Fruit fly (Drosophila melanogaster) whole organism, adult: ENCODE results near the gene CG17597.

ENCODE experiments used
- CG11617 ChIP-seq: fragments of 200-800 bp; sonication (Bioruptor generic); optimal IDR thresholded peaks from 2 replicates; lab custom pipeline; 2017; ENCODE audit warnings: mild to moderate bottlenecking, missing biosample characterization, missing genetic modification reagents, missing genetic modification characterization
- CG12768 ChIP-seq: fragments of 200-800 bp; sonication (Bioruptor generic); optimal IDR thresholded peaks from 2 replicates; lab custom pipeline; 2017; ENCODE audit warnings: missing biosample characterization, missing genetic modification characterization, mild to moderate bottlenecking, moderate library complexity, missing genetic modification reagents
- CG14711 ChIP-seq: fragments of 200-800 bp; sonication (Bioruptor generic); optimal IDR thresholded peaks from 2 replicates; lab custom pipeline; 2018; ENCODE audit warnings: missing biosample characterization, mild to moderate bottlenecking, missing genetic modification characterization, moderate library complexity
- CG1620 ChIP-seq: fragments of 200-800 bp; sonication (Bioruptor generic); optimal IDR thresholded peaks from 2 replicates; lab custom pipeline; 2016; ENCODE audit warnings: missing biosample characterization, missing genetic modification characterization
- CG33017 ChIP-seq: fragments of 200-800 bp; sonication (Bioruptor generic); optimal IDR thresholded peaks from 2 replicates; lab custom pipeline; 2018; ENCODE audit warnings: missing biosample characterization, mild to moderate bottlenecking, missing genetic modification characterization, moderate library complexity
- CG5204 ChIP-seq: fragments of 200-800 bp; sonication (Bioruptor generic); optimal IDR thresholded peaks from 2 replicates; lab custom pipeline; 2016; ENCODE audit warnings: missing biosample characterization, missing genetic modification characterization
- CG7045 ChIP-seq: fragments of 200-800 bp; sonication (Bioruptor generic); optimal IDR thresholded peaks from 2 replicates; lab custom pipeline; 2017; ENCODE audit warnings: missing biosample characterization, mild to moderate bottlenecking, missing genetic modification characterization
- CG7101 ChIP-seq: fragments of 200-800 bp; sonication (Bioruptor generic); optimal IDR thresholded peaks from 2 replicates; lab custom pipeline; 2018; ENCODE audit warnings: missing biosample characterization, mild to moderate bottlenecking, missing genetic modification characterization, moderate library complexity
- Clk ChIP-seq: fragments of 200-800 bp; sonication (Bioruptor generic); optimal IDR thresholded peaks from 2 replicates; lab custom pipeline; 2017; ENCODE audit warnings: missing biosample characterization, missing genetic modification characterization
- Crg-1 ChIP-seq: fragments of 200-800 bp; sonication (Bioruptor generic); optimal IDR thresholded peaks from 2 replicates; lab custom pipeline; 2016; ENCODE audit warnings: missing biosample characterization, missing genetic modification characterization
- Hr96 ChIP-seq: fragments of 200-800 bp; sonication (Bioruptor generic); optimal IDR thresholded peaks from 2 replicates; lab custom pipeline; 2016; ENCODE audit warnings: missing biosample characterization, missing genetic modification characterization
- Mnt ChIP-seq: fragments of 200-800 bp; sonication (Bioruptor generic); optimal IDR thresholded peaks from 2 replicates; lab custom pipeline; 2016; ENCODE audit warnings: missing biosample characterization, mild to moderate bottlenecking, missing genetic modification characterization
- bab1 ChIP-seq: fragments of 200-800 bp; sonication (Bioruptor generic); optimal IDR thresholded peaks from 3 replicates; lab custom pipeline; 2019; ENCODE audit warnings: missing biosample characterization, mild to moderate bottlenecking, missing genetic modification characterization, moderate library complexity
- cic ChIP-seq: fragments of 200-800 bp; sonication (Bioruptor generic); optimal IDR thresholded peaks from 2 replicates; lab custom pipeline; 2017; ENCODE audit warnings: missing biosample characterization, mild to moderate bottlenecking, missing genetic modification characterization, moderate library complexity
- cnc ChIP-seq, 2 experiments: fragments of >200 bp; optimal IDR thresholded peaks; 2 replicates each; lab custom pipeline; 2017
- kay ChIP-seq: fragments of 200-800 bp; sonication (Bioruptor generic); peaks from one replicate; lab custom pipeline; 2016; ENCODE audit warnings: missing biosample characterization, missing genetic modification characterization, borderline replicate concordance
- ovo ChIP-seq: fragments of 200-800 bp; sonication (Bioruptor generic); optimal IDR thresholded peaks from 2 replicates; lab custom pipeline; 2016; ENCODE audit warnings: missing biosample characterization, missing genetic modification characterization
- pad ChIP-seq: fragments of 200-800 bp; sonication (Bioruptor generic); optimal IDR thresholded peaks from 3 replicates; lab custom pipeline; 2017; ENCODE audit warnings: missing biosample characterization, missing genetic modification characterization, mild to moderate bottlenecking, moderate library complexity, missing genetic modification reagents
- tj ChIP-seq: fragments of 200-800 bp; sonication (Bioruptor generic); optimal IDR thresholded peaks from 3 replicates; lab custom pipeline; 2017; ENCODE audit warnings: missing biosample characterization, mild to moderate bottlenecking, missing genetic modification characterization, moderate library complexity
- toe ChIP-seq: fragments of 200-800 bp; sonication (Bioruptor generic); optimal IDR thresholded peaks from 2 replicates; lab custom pipeline; 2016; ENCODE audit warnings: missing biosample characterization, missing genetic modification characterization

The CG17597 gene

dm6 chr2L:18841210-18841609 is 10.3 kb upstream of the CG17597 start, which contains the start of gene CG31752:
Gene CG31752, minus strand, starts transcription at chr2L:18841310.
- TF ChIP-seq bab1 (GFP tag; lab: Kevin White, UChicago) (no peak), CG7101 (tag; lab: Kevin White, UChicago) (no peak), pad (GFP tag; lab: Kevin White, UChicago) (no peak), CG7045 (GFP tag; lab: Kevin White, UChicago) (no peak), CG5204 (GFP tag; lab: Kevin White, UChicago) (no peak), Clk (no peak), Hr96 (no peak), cnc (optimal IDR thresholded peaks at IDR 0.05; lab: Kevin White, UChicago) (no peak), Mnt (GFP tag; lab: Kevin White, UChicago) (no peak), CG12768 (GFP tag; lab: Kevin White, UChicago) (no peak)

- TF ChIP-seq cnc (optimal IDR thresholded peaks at IDR 0.05; lab: Kevin White, UChicago) (no peak), CG5204 (GFP tag; lab: Kevin White, UChicago) (peak; percentile 85), bab1 (GFP tag; lab: Kevin White, UChicago) (peak; percentile 73), CG14711 (tag; lab: Kevin White, UChicago) (peak; percentile 74), kay (GFP tag; lab: Kevin White, UChicago) (no peak), toe (GFP tag; lab: Kevin White, UChicago) (peak; percentile 88), Hr96 (peak; percentile 92), Crg-1 (peak; percentile 95), CG7101 (tag; lab: Kevin White, UChicago) (peak; percentile 88), Mnt (GFP tag; lab: Kevin White, UChicago) (peak; percentile 92), CG12768 (GFP tag; lab: Kevin White, UChicago) (peak; percentile 84), Clk (peak; percentile 84), CG11617 (GFP tag; lab: Kevin White, UChicago) (peak; percentile 81), cic (GFP tag; lab: Kevin White, UChicago) (peak; percentile 71), pad (GFP tag; lab: Kevin White, UChicago) (peak; percentile 84), CG1620 (GFP tag; lab: Kevin White, UChicago) (peak; percentile 95), CG33017 (peak; percentile 66), CG7045 (GFP tag; lab: Kevin White, UChicago) (peak; percentile 69), tj (peak; percentile 51), ovo (GFP tag; lab: Kevin White, UChicago) (peak; percentile 79)
Measured at dm6 chr2L:18839143-18839872, 8.4 kb upstream of the CG17597 start, which contains the start of gene CG10600. Gene CG10600, minus strand, starts transcription at chr2L:18839679.

DNA sequence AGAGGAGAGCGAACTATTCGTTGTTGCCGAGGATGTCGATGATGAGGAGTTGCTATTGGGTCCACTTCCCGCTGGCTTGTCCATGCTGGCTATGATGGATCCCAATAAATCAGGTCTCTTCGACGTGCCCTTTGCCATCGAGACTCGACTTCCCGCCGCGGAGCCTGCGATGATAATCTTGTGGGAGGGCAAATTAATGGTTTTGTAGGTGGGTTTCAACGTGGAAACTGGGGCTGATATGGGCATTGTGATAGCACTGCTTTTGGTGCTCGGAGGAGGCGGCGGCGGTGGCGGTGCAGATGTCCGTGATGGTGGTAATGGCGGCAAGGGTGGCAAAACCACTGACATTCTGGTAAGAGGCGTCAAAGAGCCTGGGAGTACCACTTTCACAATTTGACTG is 3.6 kb upstream of the CG17597 start:
- no peak for TF ChIP-seq ovo (GFP tag; lab: Kevin White, UChicago)
- TF ChIP-seq cic (GFP tag; lab: Kevin White, UChicago): no peak
- TF ChIP-seq CG11617 (GFP tag; lab: Kevin White, UChicago): no peak
- no peak for TF ChIP-seq CG14711 (tag; lab: Kevin White, UChicago)
- TF ChIP-seq pad (GFP tag; lab: Kevin White, UChicago): no peak
- no peak for TF ChIP-seq Mnt (GFP tag; lab: Kevin White, UChicago)
- no peak for TF ChIP-seq bab1 (GFP tag; lab: Kevin White, UChicago)
- no peak for TF ChIP-seq CG12768 (GFP tag; lab: Kevin White, UChicago)
- TF ChIP-seq tj: no peak
- TF ChIP-seq CG1620 (GFP tag; lab: Kevin White, UChicago): no peak
- no peak for TF ChIP-seq cnc (optimal IDR thresholded peaks at IDR 0.05; lab: Kevin White, UChicago)
- TF ChIP-seq Hr96: no peak
- TF ChIP-seq CG33017: no peak
- no peak for TF ChIP-seq CG7101 (tag; lab: Kevin White, UChicago)
- no peak for TF ChIP-seq CG5204 (GFP tag; lab: Kevin White, UChicago)
- no peak for TF ChIP-seq toe (GFP tag; lab: Kevin White, UChicago)
- no peak for TF ChIP-seq CG7045 (GFP tag; lab: Kevin White, UChicago)

dm6 chr2L:18826496-18827008 is 4.4 kb downstream of the CG17597 start, which contains the start of gene Ugt36E1:
Gene Ugt36E1, plus strand, starts transcription at chr2L:18826770.
- no peak for TF ChIP-seq toe (GFP tag; lab: Kevin White, UChicago)
- peak; percentile 61 for TF ChIP-seq tj
- peak; percentile 19 for TF ChIP-seq kay (GFP tag; lab: Kevin White, UChicago)

DNA sequence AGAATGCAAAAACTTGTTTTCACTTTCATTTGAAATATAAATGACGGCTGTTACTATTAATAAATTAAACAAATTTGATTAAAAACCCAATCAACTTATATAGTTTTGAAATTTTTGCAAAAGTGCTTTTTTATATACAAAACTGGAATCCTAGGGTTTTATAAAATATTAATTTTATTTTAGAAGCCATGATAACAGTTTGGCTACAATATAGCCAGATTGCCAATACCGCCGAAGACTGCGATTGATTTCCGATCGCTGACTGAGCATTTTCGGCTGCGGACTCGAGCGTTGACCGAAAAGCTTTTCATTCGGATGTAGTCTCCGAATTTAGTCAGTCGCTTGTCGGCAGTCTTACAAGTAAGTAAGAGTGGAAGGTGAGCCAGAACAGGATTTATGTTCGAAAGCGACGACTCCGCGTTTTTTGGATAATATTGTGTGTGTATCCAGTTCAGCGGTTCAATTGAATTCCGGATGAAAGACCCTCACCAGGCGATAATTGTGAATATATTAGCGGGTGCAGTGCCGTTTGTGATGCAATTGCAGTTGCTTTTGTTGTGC is 7.6 kb downstream of the CG17597 start, which contains the start of gene Ugt36D1:
Gene Ugt36D1 (plus strand): TSS at position 306 of the 561 bp plus-strand sequence.
- no peak for TF ChIP-seq CG12768 (GFP tag; lab: Kevin White, UChicago)
- no peak for TF ChIP-seq Crg-1
- peak; percentile 27 for TF ChIP-seq Hr96
- no peak for TF ChIP-seq cic (GFP tag; lab: Kevin White, UChicago)
- TF ChIP-seq cnc (optimal IDR thresholded peaks at IDR 0.05; lab: Kevin White, UChicago): no peak
- peak; percentile 5 for TF ChIP-seq CG7101 (tag; lab: Kevin White, UChicago)
- peak; percentile 80 for TF ChIP-seq CG11617 (GFP tag; lab: Kevin White, UChicago)
- TF ChIP-seq Mnt (GFP tag; lab: Kevin White, UChicago): peak; percentile 20
- no peak for TF ChIP-seq toe (GFP tag; lab: Kevin White, UChicago)
- TF ChIP-seq kay (GFP tag; lab: Kevin White, UChicago): peak; percentile 86
- no peak for TF ChIP-seq CG7045 (GFP tag; lab: Kevin White, UChicago)
- TF ChIP-seq pad (GFP tag; lab: Kevin White, UChicago): no peak
- TF ChIP-seq ovo (GFP tag; lab: Kevin White, UChicago): no peak
- TF ChIP-seq CG14711 (tag; lab: Kevin White, UChicago): no peak
- TF ChIP-seq bab1 (GFP tag; lab: Kevin White, UChicago): peak; percentile 11
- TF ChIP-seq CG1620 (GFP tag; lab: Kevin White, UChicago): no peak
- no peak for TF ChIP-seq Clk
- no peak for TF ChIP-seq CG5204 (GFP tag; lab: Kevin White, UChicago)
- TF ChIP-seq tj: peak; percentile 94
- peak; percentile 0 for TF ChIP-seq CG33017
